Fruit fly (Drosophila melanogaster) whole organism: ENCODE results near the gene CG13082.

ENCODE experiments used
- Dll ChIP-seq: fragments of >200 bp; optimal IDR thresholded peaks from 2 replicates; lab custom pipeline; 2017
- usp ChIP-seq: fragments of >200 bp; optimal IDR thresholded peaks from 2 replicates; lab custom pipeline; 2017; ENCODE audit warnings: missing biosample characterization, missing genetic modification characterization, mixed read lengths

- TF ChIP-seq usp (GFP tag; lab: Kevin White, UChicago) (no peak), Dll (lab: Kevin White, UChicago) (no peak)
These were observed 20.9 kb upstream of the CG13082 start, which contains the start of gene Hasp for dm6 chr2L:19517154-19517814.
